Worm (Caenorhabditis elegans) whole organism, L2 larva: ENCODE results near the gene R08C7.8.

Experiments
- C34F6.9 ChIP-seq: fragments of 150-350 bp; optimal IDR thresholded peaks from 2 replicates; lab custom pipeline; 2014; ENCODE audit warnings: missing biosample characterization, missing genetic modification characterization
- F13H6.1 ChIP-seq: sonication (generic microtip); optimal IDR thresholded peaks from 2 replicates; lab custom pipeline; 2016; ENCODE audit warnings: missing genetic modification characterization, missing compliant biosample characterization
- R02D3.7 ChIP-seq: fragments of 150-350 bp; optimal IDR thresholded peaks from 2 replicates; lab custom pipeline; 2014; ENCODE audit warnings: missing biosample characterization, missing genetic modification characterization
- Y55F3AM.14 ChIP-seq: fragments of 200-800 bp; sonication (Bioruptor generic); optimal IDR thresholded peaks from 2 replicates; lab custom pipeline; 2018; ENCODE audit warnings: mild to moderate bottlenecking, missing genetic modification characterization, missing compliant biosample characterization
- ZK546.5 ChIP-seq: sonication (generic microtip); optimal IDR thresholded peaks from 2 replicates; lab custom pipeline; 2017; ENCODE audit warnings: missing biosample characterization, missing genetic modification characterization
- aly-2 ChIP-seq: fragments of 150-350 bp; optimal IDR thresholded peaks from 2 replicates; lab custom pipeline; 2014; ENCODE audit warnings: missing biosample characterization, missing genetic modification characterization
- blmp-1 ChIP-seq: sonication (generic microtip); optimal IDR thresholded peaks from 2 replicates; lab custom pipeline; 2017; ENCODE audit warnings: missing genetic modification characterization, mild to moderate bottlenecking, missing compliant biosample characterization, antibody characterized with exemption, moderate library complexity; ENCODE audit not compliant: insufficient read depth
- ceh-16 ChIP-seq: fragments of 150-350 bp; optimal IDR thresholded peaks from 2 replicates; lab custom pipeline; 2014; ENCODE audit warnings: missing biosample characterization, missing genetic modification characterization
- ceh-82 ChIP-seq: fragments of 150-350 bp; optimal IDR thresholded peaks from 2 replicates; lab custom pipeline; 2014; ENCODE audit warnings: missing biosample characterization, missing genetic modification characterization
- crh-2 ChIP-seq: sonication (generic microtip); optimal IDR thresholded peaks from 2 replicates; lab custom pipeline; 2017; ENCODE audit warnings: missing biosample characterization, missing genetic modification characterization
- dmd-4 ChIP-seq: sonication (generic microtip); optimal IDR thresholded peaks from 2 replicates; lab custom pipeline; 2017; ENCODE audit warnings: missing biosample characterization, missing genetic modification characterization
- fos-1 ChIP-seq: fragments of 150-350 bp; optimal IDR thresholded peaks from 2 replicates; lab custom pipeline; 2014; ENCODE audit warnings: missing biosample characterization, missing genetic modification characterization
- lin-11 ChIP-seq: fragments of 150-350 bp; sonication (generic microtip); optimal IDR thresholded peaks from 2 replicates; lab custom pipeline; 2014; ENCODE audit warnings: missing biosample characterization, missing genetic modification characterization, inconsistent platforms, mixed read lengths
- lin-13 ChIP-seq: fragments of 150-350 bp; optimal IDR thresholded peaks from 2 replicates; lab custom pipeline; 2014; ENCODE audit warnings: missing biosample characterization, missing genetic modification reagents, missing genetic modification characterization
- lin-39 ChIP-seq: fragments of 150-350 bp; optimal IDR thresholded peaks from 2 replicates; lab custom pipeline; 2014; ENCODE audit warnings: missing biosample characterization, missing genetic modification reagents, missing genetic modification characterization
- lsy-2 ChIP-seq, 2 experiments: fragments of 150-350 bp in 1 of 2; sonication (generic microtip) in 1 of 2; optimal IDR thresholded peaks; 2 replicates each; lab custom pipeline; 2014 to 2017; ENCODE audit warnings: missing biosample characterization in 2 of 2, missing genetic modification characterization in 2 of 2
- mab-5 ChIP-seq: fragments of 150-350 bp; optimal IDR thresholded peaks from 2 replicates; lab custom pipeline; 2014; ENCODE audit warnings: missing biosample characterization, missing genetic modification characterization
- mbf-1 ChIP-seq: sonication (generic microtip); optimal IDR thresholded peaks from 2 replicates; lab custom pipeline; 2017; ENCODE audit warnings: missing biosample characterization, missing genetic modification characterization
- mdl-1 ChIP-seq, 2 experiments: fragments of 150-350 bp in 1 of 2; sonication (generic microtip) in 1 of 2; optimal IDR thresholded peaks; 2 replicates each; lab custom pipeline; 2017; ENCODE audit warnings: missing biosample characterization in 2 of 2, missing genetic modification characterization in 2 of 2
- nhr-10 ChIP-seq: sonication (generic microtip); optimal IDR thresholded peaks from 2 replicates; lab custom pipeline; 2017; ENCODE audit warnings: missing biosample characterization, missing genetic modification characterization
- nhr-11 ChIP-seq: fragments of 150-350 bp; optimal IDR thresholded peaks from 2 replicates; lab custom pipeline; 2014; ENCODE audit warnings: missing biosample characterization, missing genetic modification characterization
- nhr-12 ChIP-seq: fragments of 150-350 bp; optimal IDR thresholded peaks from 2 replicates; lab custom pipeline; 2014; ENCODE audit warnings: missing biosample characterization, missing genetic modification characterization
- nhr-129 ChIP-seq: fragments of 150-350 bp; optimal IDR thresholded peaks from 2 replicates; lab custom pipeline; 2014; ENCODE audit warnings: missing biosample characterization, missing genetic modification characterization
- nhr-21 ChIP-seq: fragments of 150-350 bp; optimal IDR thresholded peaks from 2 replicates; lab custom pipeline; 2014; ENCODE audit warnings: missing biosample characterization, missing genetic modification characterization
- nhr-23 ChIP-seq: fragments of 150-350 bp; optimal IDR thresholded peaks from 2 replicates; lab custom pipeline; 2014; ENCODE audit warnings: missing biosample characterization, missing genetic modification reagents, missing genetic modification characterization
- nhr-25 ChIP-seq: fragments of 150-350 bp; sonication (generic microtip); optimal IDR thresholded peaks from 3 replicates; lab custom pipeline; 2014; ENCODE audit warnings: missing biosample characterization, missing genetic modification characterization
- nhr-6 ChIP-seq: fragments of 150-350 bp; optimal IDR thresholded peaks from 2 replicates; lab custom pipeline; 2014; ENCODE audit warnings: missing biosample characterization, missing genetic modification characterization
- nhr-77 ChIP-seq: fragments of 150-350 bp; optimal IDR thresholded peaks from 2 replicates; lab custom pipeline; 2014; ENCODE audit warnings: missing biosample characterization, missing genetic modification characterization
- peb-1 ChIP-seq: fragments of 150-350 bp; optimal IDR thresholded peaks from 2 replicates; lab custom pipeline; 2014; ENCODE audit warnings: missing biosample characterization, missing genetic modification characterization
- sem-4 ChIP-seq: fragments of 150-350 bp; optimal IDR thresholded peaks from 2 replicates; lab custom pipeline; 2014; ENCODE audit warnings: missing biosample characterization, missing genetic modification reagents, missing genetic modification characterization
- skn-1 ChIP-seq: sonication (generic microtip); optimal IDR thresholded peaks from 2 replicates; lab custom pipeline; 2017; ENCODE audit warnings: missing biosample characterization, missing genetic modification characterization
- sma-3 ChIP-seq: sonication (generic microtip); optimal IDR thresholded peaks from 2 replicates; lab custom pipeline; 2016; ENCODE audit warnings: missing genetic modification reagents, missing genetic modification characterization, missing compliant biosample characterization
- sma-9 ChIP-seq, 2 experiments: fragments of 150-350 bp in 1 of 2; sonication (generic microtip) in 1 of 2; optimal IDR thresholded peaks; 2 replicates each; lab custom pipeline; 2014 to 2016; ENCODE audit warnings: missing genetic modification characterization in 2 of 2, mild to moderate bottlenecking in 1 of 2, missing biosample characterization in 1 of 2, missing compliant biosample characterization in 1 of 2, missing genetic modification reagents in 1 of 2, moderate library complexity in 1 of 2
- unc-55 ChIP-seq: fragments of 150-350 bp; sonication (generic microtip); optimal IDR thresholded peaks from 3 replicates; lab custom pipeline; 2014; ENCODE audit warnings: missing biosample characterization, missing genetic modification reagents, missing genetic modification characterization
- unc-62 ChIP-seq: fragments of 150-350 bp; optimal IDR thresholded peaks from 2 replicates; lab custom pipeline; 2014; ENCODE audit warnings: missing biosample characterization, missing genetic modification reagents, missing genetic modification characterization
- zag-1 ChIP-seq: fragments of 150-350 bp; optimal IDR thresholded peaks from 2 replicates; lab custom pipeline; 2014; ENCODE audit warnings: missing biosample characterization, missing genetic modification characterization
- ztf-1 ChIP-seq: fragments of 200-800 bp; sonication (Bioruptor generic); conservative IDR thresholded peaks from 2 replicates; pipeline ENCODE4 v1.3.6; 2022; ENCODE audit warnings: missing genetic modification characterization, missing compliant biosample characterization
- ztf-11 ChIP-seq: sonication (generic microtip); optimal IDR thresholded peaks from 2 replicates; lab custom pipeline; 2017; ENCODE audit warnings: missing biosample characterization, missing genetic modification characterization
- ztf-4 ChIP-seq: fragments of 150-350 bp; optimal IDR thresholded peaks from 2 replicates; lab custom pipeline; 2014; ENCODE audit warnings: missing biosample characterization, missing genetic modification characterization

The R08C7.8 gene

ce11 chrIV:4397111-4397510 lies 37.2 kb downstream of the R08C7.8 start:
- peak; percentile 19 for TF ChIP-seq sem-4
- TF ChIP-seq C34F6.9 (tag; lab: Kevin White, UChicago), result no peak
- no peak for TF ChIP-seq mab-5 (tag; lab: Kevin White, UChicago)
- peak; percentile 25 for TF ChIP-seq fos-1
- TF ChIP-seq sma-3, result peak; percentile 1
- no peak for TF ChIP-seq nhr-23
- no peak for TF ChIP-seq unc-55 (GFP tag; lab: Kevin White, UChicago)
- TF ChIP-seq blmp-1 (tag; lab: Kevin White, UChicago), result peak; percentile 41
- TF ChIP-seq nhr-21 (tag; lab: Kevin White, UChicago), result no peak
- TF ChIP-seq crh-2 (tag; lab: Kevin White, UChicago), result peak; percentile 2
- TF ChIP-seq, all 48 proteins: peak for 5

- TF ChIP-seq blmp-1 (tag; lab: Kevin White, UChicago) (peak; percentile 59), nhr-21 (tag; lab: Kevin White, UChicago) (peak; percentile 38), unc-55 (GFP tag; lab: Kevin White, UChicago) (no peak), nhr-25 (tag; lab: Kevin White, UChicago) (peak; percentile 51), fos-1 (peak; percentile 34), sma-3 (peak; percentile 9), mab-5 (tag; lab: Kevin White, UChicago) (no peak)
These were observed 38.1 kb downstream of the R08C7.8 start for ce11 chrIV:4396052-4396821.

ce11 chrIV:4395555-4395954 lies 38.8 kb downstream of the R08C7.8 start:
- TF ChIP-seq nhr-23 (no peak), mab-5 (tag; lab: Kevin White, UChicago) (no peak), nhr-11 (tag; lab: Kevin White, UChicago) (no peak)

- TF ChIP-seq mbf-1 (tag; lab: Kevin White, UChicago) (no peak), unc-55 (GFP tag; lab: Kevin White, UChicago) (no peak)
These were observed 40.3 kb downstream of the R08C7.8 start, which contains the start of gene ell-1 for ce11 chrIV:4393942-4394460. TSS of gene ell-1 (plus strand) at chrIV:4394410.

ce11 chrIV:4393488-4393887 lies 40.9 kb downstream of the R08C7.8 start:
- no peak for TF ChIP-seq nhr-10
- no peak for TF ChIP-seq ztf-1
- TF ChIP-seq zag-1 (tag; lab: Kevin White, UChicago), result no peak
- TF ChIP-seq nhr-129 (tag; lab: Kevin White, UChicago), result no peak
- no peak for TF ChIP-seq sma-3
- no peak for TF ChIP-seq ztf-11
- TF ChIP-seq ceh-82 (tag; lab: Kevin White, UChicago), result no peak
- TF ChIP-seq nhr-77 (tag; lab: Kevin White, UChicago), result no peak
- TF ChIP-seq nhr-12 (tag; lab: Kevin White, UChicago), result no peak

ce11 chrIV:4390438-4390894 lies 43.9 kb downstream of the R08C7.8 start, which contains the start of the genes rpl-7A and set-21:
TSS of gene rpl-7A (minus strand) at chrIV:4390590.
TSS of gene set-21 (plus strand) at chrIV:4390844.
- no peak for TF ChIP-seq aly-2 (tag; lab: Kevin White, UChicago)
- TF ChIP-seq nhr-21 (tag; lab: Kevin White, UChicago), result peak; percentile 93
- TF ChIP-seq lin-39 (tag; lab: Kevin White, UChicago), result no peak
- TF ChIP-seq mbf-1 (tag; lab: Kevin White, UChicago), result no peak
- peak; percentile 87 for TF ChIP-seq ZK546.5 (tag; lab: Kevin White, UChicago)
- TF ChIP-seq nhr-10, result no peak
- peak; percentile 83 for TF ChIP-seq C34F6.9 (tag; lab: Kevin White, UChicago)
- TF ChIP-seq lin-11 (tag; lab: Kevin White, UChicago), result peak; percentile 83
- TF ChIP-seq F13H6.1, result peak; percentile 95
- TF ChIP-seq lin-13 (GFP tag; lab: Kevin White, UChicago), result peak; percentile 92
- peak; percentile 78 for TF ChIP-seq zag-1 (tag; lab: Kevin White, UChicago)
- peak; percentile 58 for TF ChIP-seq R02D3.7 (tag; lab: Kevin White, UChicago)
- TF ChIP-seq ceh-16 (tag; lab: Kevin White, UChicago), result peak; percentile 19
- TF ChIP-seq dmd-4 (tag; lab: Kevin White, UChicago), result no peak
- no peak for TF ChIP-seq peb-1
- no peak for TF ChIP-seq nhr-12 (tag; lab: Kevin White, UChicago)
- TF ChIP-seq lsy-2 (tag; optimal IDR thresholded peaks at IDR 0.05; lab: Kevin White, UChicago), result peak; percentile 91 to 97
- TF ChIP-seq mab-5 (tag; lab: Kevin White, UChicago), result peak; percentile 89
- peak; percentile 86 for TF ChIP-seq ceh-82 (tag; lab: Kevin White, UChicago)
- peak; percentile 84 for TF ChIP-seq ztf-4 (tag; lab: Kevin White, UChicago)
- TF ChIP-seq sma-3, result peak; percentile 98
- TF ChIP-seq unc-62 (GFP tag; lab: Kevin White, UChicago), result no peak
- TF ChIP-seq Y55F3AM.14 (GFP tag; lab: Kevin White, UChicago), result peak; percentile 94
- TF ChIP-seq skn-1 (tag; lab: Kevin White, UChicago), result peak; percentile 60
- peak; percentile 88 for TF ChIP-seq unc-55 (GFP tag; lab: Kevin White, UChicago)
- peak; percentile 78 for TF ChIP-seq nhr-6 (tag; lab: Kevin White, UChicago)
- TF ChIP-seq sma-9 (GFP tag; optimal IDR thresholded peaks at IDR 0.05; lab: Kevin White, UChicago), result peak; percentile 96
- TF ChIP-seq sma-9 (tag; optimal IDR thresholded peaks at IDR 0.05; lab: Kevin White, UChicago), result no peak
- TF ChIP-seq mdl-1 (tag; optimal IDR thresholded peaks at IDR 0.05; lab: Kevin White, UChicago), result peak in 1 of 2 experiments; percentile 52
